Worm (Caenorhabditis elegans): ENCODE data around the gene ccep-135.

The ccep-135 gene

DNA sequence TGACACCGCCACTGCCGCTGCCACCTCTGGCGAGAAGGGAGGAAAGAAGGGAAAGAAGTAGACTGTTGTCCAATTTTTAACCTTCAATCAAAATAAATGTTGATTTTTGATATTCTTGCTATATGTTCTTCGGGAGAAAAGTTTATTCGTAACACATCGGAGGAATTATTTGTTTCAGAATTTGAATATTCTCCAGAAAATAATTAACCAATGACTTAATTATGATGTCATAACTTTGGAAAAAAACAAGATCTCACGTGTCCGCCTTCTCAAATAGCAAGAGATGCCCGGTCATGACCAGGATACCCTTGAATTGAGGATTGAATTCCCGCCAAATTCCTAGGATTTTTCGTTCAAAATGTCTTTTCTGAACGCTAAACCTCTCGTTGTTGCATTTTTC is 22.6 kb upstream of the ccep-135 start:
- TF ChIP-seq lin-39 (tag; optimal IDR thresholded peaks at IDR 0.05) (no peak), zag-1 (tag; optimal IDR thresholded peaks at IDR 0.05) (no peak), fkh-10 (GFP tag; optimal IDR thresholded peaks at IDR 0.05) (no peak), nhr-237 (tag; optimal IDR thresholded peaks at IDR 0.05) (no peak), lsy-12 (tag; optimal IDR thresholded peaks at IDR 0.05) (no peak), nhr-77 (tag; optimal IDR thresholded peaks at IDR 0.05) (no peak), pha-4 (tag; optimal IDR thresholded peaks at IDR 0.05) (no peak)

ce11 chrIII:3070026-3070573 is 21.6 kb upstream of the ccep-135 start, which contains the start of gene H06I04.3:
Gene H06I04.3, plus strand, starts transcription at chrIII:3070523.
- peak; percentile 50 for TF ChIP-seq hmg-11 (tag; optimal IDR thresholded peaks at IDR 0.05)
- no peak for TF ChIP-seq nhr-25 (tag; optimal IDR thresholded peaks at IDR 0.05)
- no peak for TF ChIP-seq mml-1 (tag; optimal IDR thresholded peaks at IDR 0.05)
- no peak for TF ChIP-seq pqm-1 (tag; optimal IDR thresholded peaks at IDR 0.05)
- TF ChIP-seq elt-3 (tag; optimal IDR thresholded peaks at IDR 0.05): no peak
- TF ChIP-seq nhr-23 (tag; optimal IDR thresholded peaks at IDR 0.05): peak; percentile 22
- no peak for TF ChIP-seq unc-62 (GFP tag; optimal IDR thresholded peaks at IDR 0.05)
- no peak for TF ChIP-seq jun-1 (tag; optimal IDR thresholded peaks at IDR 0.05)
- no peak for TF ChIP-seq ztf-11 (tag; optimal IDR thresholded peaks at IDR 0.05)
- peak; percentile 41 for TF ChIP-seq nfya-1 (tag; optimal IDR thresholded peaks at IDR 0.05; ENCODE audit: insufficient read depth)
- TF ChIP-seq nhr-67 (tag; optimal IDR thresholded peaks at IDR 0.05): no peak
- TF ChIP-seq egl-5 (tag; optimal IDR thresholded peaks at IDR 0.05): no peak
- no peak for TF ChIP-seq nhr-12 (tag; optimal IDR thresholded peaks at IDR 0.05)
- TF ChIP-seq lin-39 (tag; optimal IDR thresholded peaks at IDR 0.05): peak; percentile 24
- peak; percentile 28 for TF ChIP-seq lin-15B (tag; optimal IDR thresholded peaks at IDR 0.05)

DNA sequence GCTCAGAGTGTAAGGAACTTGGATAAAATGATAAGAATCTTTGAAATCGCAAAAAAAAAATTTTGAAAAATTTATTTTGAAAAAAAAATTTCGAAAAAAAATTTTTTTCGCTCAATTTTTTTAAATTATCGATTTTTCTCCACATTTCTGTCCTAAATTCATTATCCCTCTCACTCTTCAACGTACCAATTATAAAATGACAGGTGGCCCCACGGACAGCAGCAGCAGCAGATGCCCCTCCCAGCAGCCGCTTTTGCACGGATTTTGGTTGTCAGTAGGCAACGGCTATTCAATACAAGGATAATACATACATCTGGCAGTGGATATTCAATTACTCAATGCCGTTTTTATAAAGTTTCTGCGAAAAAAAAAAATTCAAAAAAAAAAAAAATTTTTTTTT is 5.2 kb upstream of the ccep-135 start, which contains the start of gene sft-1:
Gene sft-1 (plus strand): TSS at position 201 of the 400 bp plus-strand sequence.
- TF ChIP-seq daf-12 (tag; optimal IDR thresholded peaks at IDR 0.05): no peak
- TF ChIP-seq nfya-1 (tag; optimal IDR thresholded peaks at IDR 0.05; ENCODE audit: insufficient read depth): peak; percentile 34
- no peak for TF ChIP-seq nhr-43 (tag; optimal IDR thresholded peaks at IDR 0.05; ENCODE audit: poor library complexity, severe bottlenecking)
- TF ChIP-seq mdl-1 (tag; optimal IDR thresholded peaks at IDR 0.05): no peak
- no peak for TF ChIP-seq egl-27 (tag; optimal IDR thresholded peaks at IDR 0.05)
- TF ChIP-seq ceh-9 (tag; optimal IDR thresholded peaks at IDR 0.05): no peak

DNA sequence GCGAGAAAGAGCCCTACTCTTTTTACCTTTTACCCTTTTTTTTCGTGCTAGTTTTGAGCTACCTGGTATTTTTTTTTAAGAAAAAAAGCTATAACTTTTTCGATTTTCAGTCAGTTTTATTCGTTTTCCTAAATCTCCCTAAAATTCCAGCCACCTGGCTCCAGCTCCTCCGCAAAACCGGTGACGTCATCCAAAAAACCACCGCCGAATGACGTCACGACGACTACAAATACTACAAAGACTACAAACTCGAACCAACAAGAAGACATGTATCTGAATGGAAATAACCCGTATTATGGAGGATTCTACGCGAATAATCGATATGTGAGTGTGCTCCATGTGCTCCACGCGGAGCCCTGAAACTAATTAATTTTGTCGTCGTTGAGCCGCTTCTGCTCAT is 3.0 kb downstream of the ccep-135 start:
- TF ChIP-seq ZK546.5 (tag; optimal IDR thresholded peaks at IDR 0.05) (no peak), elt-3 (tag; optimal IDR thresholded peaks at IDR 0.05) (no peak), egl-27 (tag; optimal IDR thresholded peaks at IDR 0.05) (no peak), skn-1 (tag; optimal IDR thresholded peaks at IDR 0.05) (no peak), jun-1 (tag; optimal IDR thresholded peaks at IDR 0.05) (no peak), nhr-25 (tag; optimal IDR thresholded peaks at IDR 0.05) (no peak), nhr-67 (tag; optimal IDR thresholded peaks at IDR 0.05) (no peak), aly-2 (tag; optimal IDR thresholded peaks at IDR 0.05) (no peak), nhr-76 (tag; optimal IDR thresholded peaks at IDR 0.05) (no peak), eor-1 (tag; optimal IDR thresholded peaks at IDR 0.05) (no peak), hmg-11 (tag; optimal IDR thresholded peaks at IDR 0.05) (no peak)

ce11 chrIII:3096091-3096490 is 4.4 kb downstream of the ccep-135 start:
- TF ChIP-seq skn-1 (tag; optimal IDR thresholded peaks at IDR 0.05) (no peak), lin-39 (tag; optimal IDR thresholded peaks at IDR 0.05) (peak; percentile 46), elt-3 (tag; optimal IDR thresholded peaks at IDR 0.05) (no peak), hmg-11 (tag; optimal IDR thresholded peaks at IDR 0.05) (peak; percentile 30), nfya-1 (tag; optimal IDR thresholded peaks at IDR 0.05; ENCODE audit: insufficient read depth) (peak; percentile 13)

DNA sequence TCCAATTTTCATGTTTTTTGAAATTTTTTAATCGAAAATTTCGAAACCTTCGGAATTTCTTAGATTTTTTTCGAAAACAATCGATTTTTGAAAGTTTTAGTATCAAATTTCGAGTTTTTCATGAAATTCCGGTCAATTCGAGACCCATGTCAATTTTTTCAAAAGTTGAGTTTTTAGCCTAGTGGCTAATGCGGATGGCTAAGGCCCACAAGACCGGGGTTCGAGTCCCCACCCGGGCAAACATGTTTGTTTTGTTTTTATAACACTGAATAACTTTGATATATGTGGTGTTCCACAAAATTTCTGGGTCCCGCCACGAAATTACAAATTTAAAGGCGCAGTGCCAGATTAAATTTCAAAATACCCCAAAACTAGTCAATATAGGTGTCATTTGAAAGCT is 7.7 kb downstream of the ccep-135 start:
- TF ChIP-seq elt-2 (tag; optimal IDR thresholded peaks at IDR 0.05) (no peak), nhr-237 (tag; optimal IDR thresholded peaks at IDR 0.05) (no peak)

Data from whole organism, L3 larva.